Fruit fly (Drosophila melanogaster) whole organism, embryonic: ENCODE measurements around the gene CG7611.

Experiments
- Blimp-1 ChIP-seq: fragments of 200-800 bp; sonication (Bioruptor generic); optimal IDR thresholded peaks from 3 replicates; lab custom pipeline; 2018; ENCODE audit warnings: missing biosample characterization, missing genetic modification characterization, mild to moderate bottlenecking, moderate library complexity, missing genetic modification reagents
- CG10979 ChIP-seq: fragments of 200-800 bp; sonication (Bioruptor generic); optimal IDR thresholded peaks from 2 replicates; lab custom pipeline; 2018; ENCODE audit warnings: missing biosample characterization, mild to moderate bottlenecking, missing genetic modification characterization, moderate library complexity
- CG12391 ChIP-seq: fragments of 200-800 bp; sonication (Bioruptor generic); optimal IDR thresholded peaks from 3 replicates; lab custom pipeline; 2018; ENCODE audit warnings: missing biosample characterization, mild to moderate bottlenecking, missing genetic modification characterization, moderate library complexity
- CG13287 ChIP-seq: fragments of 200-800 bp; sonication (Bioruptor generic); IDR thresholded peaks from 2 replicates; pipeline ENCODE4 v1.3.6; 2022; ENCODE audit warnings: missing biosample characterization, missing genetic modification characterization; ENCODE audit not compliant: partially characterized antibody
- CG13424 ChIP-seq: fragments of 200-800 bp; sonication (Bioruptor generic); optimal IDR thresholded peaks from 2 replicates; lab custom pipeline; 2019; ENCODE audit warnings: missing biosample characterization, mild to moderate bottlenecking, missing genetic modification characterization, moderate library complexity
- CG13624 ChIP-seq: fragments of 200-800 bp; sonication (Bioruptor generic); optimal IDR thresholded peaks from 2 replicates; lab custom pipeline; 2016; ENCODE audit warnings: missing biosample characterization, missing genetic modification characterization
- CG14710 ChIP-seq: fragments of 200-800 bp; sonication (Bioruptor generic); optimal IDR thresholded peaks from 3 replicates; lab custom pipeline; 2019; ENCODE audit warnings: missing biosample characterization, mild to moderate bottlenecking, missing genetic modification characterization, moderate library complexity
- CG15601 ChIP-seq: fragments of 200-800 bp; sonication (Bioruptor generic); optimal IDR thresholded peaks from 3 replicates; lab custom pipeline; 2019; ENCODE audit warnings: missing biosample characterization, mild to moderate bottlenecking, missing genetic modification characterization, moderate library complexity
- CG18262 ChIP-seq: fragments of 200-800 bp; optimal IDR thresholded peaks from 3 replicates; lab custom pipeline; 2019; ENCODE audit warnings: missing biosample characterization, mild to moderate bottlenecking, missing genetic modification characterization, moderate library complexity
- CG2120 ChIP-seq: fragments of 200-800 bp; sonication (Bioruptor generic); optimal IDR thresholded peaks from 3 replicates; lab custom pipeline; 2016; ENCODE audit warnings: missing biosample characterization, missing genetic modification characterization
- CG34422 ChIP-seq: fragments of 200-800 bp; sonication (Bioruptor generic); IDR thresholded peaks from 3 replicates; pipeline ENCODE4 v1.3.6; 2022; ENCODE audit warnings: missing biosample characterization, missing genetic modification characterization
- CG3995 ChIP-seq: fragments of 200-800 bp; sonication (Bioruptor generic); optimal IDR thresholded peaks from 3 replicates; lab custom pipeline; 2016; ENCODE audit warnings: missing biosample characterization, missing genetic modification characterization
- CG4424 ChIP-seq: fragments of 200-800 bp; sonication (Bioruptor generic); optimal IDR thresholded peaks from 3 replicates; lab custom pipeline; 2016; ENCODE audit warnings: missing biosample characterization, missing genetic modification characterization
- CG4854 ChIP-seq: fragments of 200-800 bp; sonication (Bioruptor generic); optimal IDR thresholded peaks from 2 replicates; lab custom pipeline; 2016; ENCODE audit warnings: missing biosample characterization, missing genetic modification characterization, inconsistent platforms
- CG6254 ChIP-seq: fragments of 200-800 bp; sonication (Bioruptor generic); optimal IDR thresholded peaks from 3 replicates; lab custom pipeline; 2017; ENCODE audit warnings: mild to moderate bottlenecking, missing biosample characterization, missing genetic modification reagents, missing genetic modification characterization
- CG7556 ChIP-seq: fragments of 200-800 bp; sonication (Bioruptor generic); optimal IDR thresholded peaks from 2 replicates; lab custom pipeline; 2017; ENCODE audit warnings: missing biosample characterization, mild to moderate bottlenecking, missing genetic modification characterization
- CG8388 ChIP-seq: fragments of 200-800 bp; sonication (Bioruptor generic); optimal IDR thresholded peaks from 2 replicates; lab custom pipeline; 2019; ENCODE audit warnings: missing biosample characterization, mild to moderate bottlenecking, missing genetic modification characterization, moderate library complexity
- CG9437 ChIP-seq: fragments of 200-800 bp; sonication (Bioruptor generic); optimal IDR thresholded peaks from 2 replicates; lab custom pipeline; 2018; ENCODE audit warnings: missing biosample characterization, mild to moderate bottlenecking, missing genetic modification characterization
- Chrac-16 ChIP-seq: fragments of 200-800 bp; sonication (Bioruptor generic); optimal IDR thresholded peaks from 3 replicates; lab custom pipeline; 2016; ENCODE audit warnings: missing biosample characterization, missing genetic modification characterization
- CoRest ChIP-seq: fragments of 200-800 bp; sonication (Bioruptor generic); optimal IDR thresholded peaks from 3 replicates; lab custom pipeline; 2018; ENCODE audit warnings: missing biosample characterization, mild to moderate bottlenecking, missing genetic modification characterization, moderate library complexity
- Doc2 ChIP-seq: fragments of 200-800 bp; sonication (Bioruptor generic); IDR thresholded peaks from 2 replicates; pipeline ENCODE4 v1.3.6; 2022; ENCODE audit warnings: missing biosample characterization, missing genetic modification characterization
- Ets97D ChIP-seq: fragments of 200-800 bp; sonication (Bioruptor generic); optimal IDR thresholded peaks from 3 replicates; lab custom pipeline; 2016; ENCODE audit warnings: missing biosample characterization, missing genetic modification characterization
- HmgZ ChIP-seq: fragments of 200-800 bp; sonication (Bioruptor generic); optimal IDR thresholded peaks from 2 replicates; lab custom pipeline; 2018; ENCODE audit warnings: missing biosample characterization, mild to moderate bottlenecking, missing genetic modification characterization
- Hr3 ChIP-seq: fragments of 200-800 bp; sonication (Bioruptor generic); optimal IDR thresholded peaks from 3 replicates; lab custom pipeline; 2016; ENCODE audit warnings: missing biosample characterization, missing genetic modification characterization
- Lhr ChIP-seq: fragments of 200-800 bp; sonication (Bioruptor generic); optimal IDR thresholded peaks from 3 replicates; lab custom pipeline; 2017; ENCODE audit warnings: mild to moderate bottlenecking, missing biosample characterization, missing genetic modification reagents, missing genetic modification characterization
- MBD-R2 ChIP-seq: fragments of 200-800 bp; sonication (Bioruptor generic); IDR thresholded peaks from 2 replicates; pipeline ENCODE4 v1.3.6; 2022; ENCODE audit warnings: missing biosample characterization, missing genetic modification characterization
- MTF-1 ChIP-seq: fragments of 200-800 bp; sonication (Bioruptor generic); optimal IDR thresholded peaks from 2 replicates; lab custom pipeline; 2018; ENCODE audit warnings: missing biosample characterization, mild to moderate bottlenecking, missing genetic modification characterization, borderline replicate concordance
- NC2α ChIP-seq: fragments of 200-800 bp; sonication (Bioruptor generic); optimal IDR thresholded peaks from 2 replicates; lab custom pipeline; 2016; ENCODE audit warnings: missing biosample characterization, missing genetic modification characterization
- NC2β ChIP-seq: fragments of 200-800 bp; sonication (Bioruptor generic); optimal IDR thresholded peaks from 2 replicates; lab custom pipeline; 2016; ENCODE audit warnings: missing biosample characterization, missing genetic modification characterization
- Nf-YA ChIP-seq: fragments of 200-800 bp; sonication (Bioruptor generic); IDR thresholded peaks from 2 replicates; pipeline ENCODE4 v1.3.6; 2022; ENCODE audit warnings: missing biosample characterization, missing genetic modification characterization
- Pdp1 ChIP-seq, 2 experiments: fragments of 200-800 bp; sonication (Bioruptor generic); optimal IDR thresholded peaks; 3 replicates each; lab custom pipeline; 2016; ENCODE audit warnings: missing biosample characterization in 2 of 2, missing genetic modification characterization in 2 of 2, mild to moderate bottlenecking in 1 of 2, moderate library complexity in 1 of 2
- Rfx ChIP-seq: fragments of 200-800 bp; sonication (Bioruptor generic); IDR thresholded peaks from 2 replicates; pipeline ENCODE4 v1.3.6; 2022; ENCODE audit warnings: missing biosample characterization, missing genetic modification characterization
- Side ChIP-seq: fragments of 200-800 bp; sonication (Bioruptor generic); optimal IDR thresholded peaks from 2 replicates; lab custom pipeline; 2016; ENCODE audit warnings: missing biosample characterization, missing genetic modification characterization
- Sry-δ ChIP-seq: fragments of 200-800 bp; sonication (Bioruptor generic); optimal IDR thresholded peaks from 2 replicates; lab custom pipeline; 2016; ENCODE audit warnings: missing biosample characterization, missing genetic modification characterization
- Ssrp ChIP-seq: fragments of 200-800 bp; sonication (Bioruptor generic); optimal IDR thresholded peaks from 2 replicates; lab custom pipeline; 2018; ENCODE audit warnings: missing biosample characterization, mild to moderate bottlenecking, missing genetic modification characterization, moderate library complexity
- Usf ChIP-seq: fragments of 200-800 bp; sonication (Bioruptor generic); optimal IDR thresholded peaks from 2 replicates; lab custom pipeline; 2017; ENCODE audit warnings: missing genotype, missing biosample characterization, missing genetic modification characterization
- chif ChIP-seq, 2 experiments: fragments of 200-800 bp; sonication (Bioruptor generic); optimal IDR thresholded peaks; 3 replicates each; lab custom pipeline; 2016; ENCODE audit warnings: missing biosample characterization in 2 of 2, missing genetic modification characterization in 2 of 2
- chn ChIP-seq: fragments of 200-800 bp; sonication (Bioruptor generic); optimal IDR thresholded peaks from 2 replicates; lab custom pipeline; 2016; ENCODE audit warnings: missing biosample characterization, missing genetic modification characterization
- dimm ChIP-seq: fragments of 200-800 bp; sonication (Bioruptor generic); IDR thresholded peaks from 2 replicates; pipeline ENCODE4 v1.3.6; 2022; ENCODE audit warnings: missing biosample characterization, missing genetic modification characterization
- dm ChIP-seq: fragments of 200-800 bp; sonication (Bioruptor generic); optimal IDR thresholded peaks from 3 replicates; lab custom pipeline; 2016; ENCODE audit warnings: missing biosample characterization, missing genetic modification characterization
- dmrt11E ChIP-seq: fragments of 200-800 bp; sonication (Bioruptor generic); optimal IDR thresholded peaks from 3 replicates; lab custom pipeline; 2018; ENCODE audit warnings: missing biosample characterization, mild to moderate bottlenecking, missing genetic modification characterization, moderate library complexity
- ind ChIP-seq: fragments of 200-800 bp; sonication (Bioruptor generic); optimal IDR thresholded peaks from 3 replicates; lab custom pipeline; 2016; ENCODE audit warnings: missing biosample characterization, missing genetic modification characterization
- inv ChIP-seq: fragments of 200-800 bp; sonication (Bioruptor generic); IDR thresholded peaks from 2 replicates; pipeline ENCODE4 v1.3.6; 2022; ENCODE audit warnings: missing biosample characterization, missing genetic modification characterization; ENCODE audit not compliant: partially characterized antibody
- lilli ChIP-seq: fragments of 200-800 bp; sonication (Bioruptor generic); optimal IDR thresholded peaks from 3 replicates; lab custom pipeline; 2016; ENCODE audit warnings: missing biosample characterization, missing genetic modification characterization
- maf-S ChIP-seq: fragments of 200-800 bp; sonication (Bioruptor generic); optimal IDR thresholded peaks from 2 replicates; lab custom pipeline; 2016; ENCODE audit warnings: missing biosample characterization, missing genetic modification characterization
- p53 ChIP-seq: fragments of 200-800 bp; sonication (Bioruptor generic); optimal IDR thresholded peaks from 2 replicates; lab custom pipeline; 2016; ENCODE audit warnings: missing biosample characterization, missing genetic modification characterization
- pnt ChIP-seq: fragments of 200-800 bp; sonication (Bioruptor generic); optimal IDR thresholded peaks from 3 replicates; lab custom pipeline; 2016; ENCODE audit warnings: missing biosample characterization, missing genetic modification characterization
- prd ChIP-seq, 3 experiments: fragments of >200 bp in 2 of 3; fragments of 200-800 bp in 1 of 3; sonication (Bioruptor generic) in 1 of 3; optimal IDR thresholded peaks in 2 of 3; IDR thresholded peaks in 1 of 3; 2 replicates in 2 of 3; 3 replicates in 1 of 3; pipeline versions ENCODE4 v1.3.6 to Lab custom; 2017 to 2022; ENCODE audit warnings: missing biosample characterization in 1 of 3, missing genetic modification characterization in 1 of 3
- pzg ChIP-seq: fragments of 200-800 bp; sonication (Bioruptor generic); optimal IDR thresholded peaks from 3 replicates; lab custom pipeline; 2018; ENCODE audit warnings: missing biosample characterization, mild to moderate bottlenecking, missing genetic modification characterization, moderate library complexity
- stwl ChIP-seq: fragments of 200-800 bp; sonication (Bioruptor generic); optimal IDR thresholded peaks from 3 replicates; lab custom pipeline; 2018; ENCODE audit warnings: missing biosample characterization, mild to moderate bottlenecking, missing genetic modification characterization, moderate library complexity

CG7611 gene

dm6 chr3L:21536857-21537256, 13.9 kb downstream of the CG7611 start, which contains the start of gene Rpn10 (continued):
- peak; percentile 54 for TF ChIP-seq CG2120 (GFP tag; lab: Kevin White, UChicago)
- no peak for TF ChIP-seq pnt (GFP tag; lab: Kevin White, UChicago)
- TF ChIP-seq NC2α (GFP tag; lab: Kevin White, UChicago): peak; percentile 17
- TF ChIP-seq Rfx (GFP tag; lab: Robert Waterston, UW): peak; percentile 65; the same call in 1 of the 2 replicates
- TF ChIP-seq maf-S (GFP tag; lab: Kevin White, UChicago): peak; percentile 17
- TF ChIP-seq MTF-1 (GFP tag; lab: Kevin White, UChicago): no peak
- TF ChIP-seq CG9437 (GFP tag; lab: Kevin White, UChicago): peak; percentile 22
- peak in 1 of 2 experiments; percentile 5 for TF ChIP-seq chif (GFP tag; optimal IDR thresholded peaks at IDR 0.05; lab: Kevin White, UChicago)
- peak; percentile 1 for TF ChIP-seq CG4424 (GFP tag; lab: Kevin White, UChicago)
- TF ChIP-seq Chrac-16 (GFP tag; lab: Kevin White, UChicago): peak; percentile 49
- TF ChIP-seq CG18262 (tag; lab: Kevin White, UChicago): peak; percentile 7
- no peak for TF ChIP-seq Usf (GFP tag; lab: Kevin White, UChicago)
- TF ChIP-seq Side (GFP tag; lab: Kevin White, UChicago): peak; percentile 20
- peak; percentile 57 for TF ChIP-seq CG12391
- TF ChIP-seq Ssrp: no peak
- no peak for TF ChIP-seq prd (optimal IDR thresholded peaks at IDR 0.05; lab: Kevin White, UChicago)
- no peak for TF ChIP-seq prd (GFP tag; IDR thresholded peaks at IDR 0.05; lab: Robert Waterston, UW)
- TF ChIP-seq NC2β (GFP tag; lab: Kevin White, UChicago): peak; percentile 18
- peak; percentile 31 for TF ChIP-seq p53 (GFP tag; lab: Kevin White, UChicago)
- TF ChIP-seq Sry-δ (GFP tag; lab: Kevin White, UChicago): peak; percentile 81
- peak; percentile 4 for TF ChIP-seq ind (GFP tag; lab: Kevin White, UChicago)
- TF ChIP-seq CG3995 (GFP tag; lab: Kevin White, UChicago): peak; percentile 43
- peak; percentile 40 for TF ChIP-seq chn (GFP tag; lab: Kevin White, UChicago)
- TF ChIP-seq stwl: peak; percentile 89
- TF ChIP-seq CG13624 (GFP tag; lab: Kevin White, UChicago): peak; percentile 29
- TF ChIP-seq pzg (GFP tag; lab: Kevin White, UChicago): peak; percentile 94
- peak; percentile 4 for TF ChIP-seq dm (GFP tag; lab: Kevin White, UChicago)
- peak; percentile 40 for TF ChIP-seq CG8388 (GFP tag; lab: Kevin White, UChicago)
- peak; percentile 76 for TF ChIP-seq Ets97D
- TF ChIP-seq Nf-YA (GFP tag; lab: Robert Waterston, UW): no peak
- peak; percentile 8 for TF ChIP-seq CG10979 (tag; lab: Kevin White, UChicago)
- peak; percentile 10 for TF ChIP-seq CG4854 (GFP tag; lab: Kevin White, UChicago)
- TF ChIP-seq CG13424 (tag; lab: Kevin White, UChicago): peak; percentile 44
- no peak for TF ChIP-seq Hr3 (GFP tag; lab: Kevin White, UChicago)
- TF ChIP-seq dimm (GFP tag; lab: Robert Waterston, UW): no peak
- peak; percentile 98 for TF ChIP-seq CG13287 (GFP tag; lab: Robert Waterston, UW)
- peak; percentile 73 for TF ChIP-seq Lhr (GFP tag; lab: Kevin White, UChicago)
- TF ChIP-seq CG7556: no peak
- TF ChIP-seq CG14710 (tag; lab: Kevin White, UChicago): peak; percentile 69
- peak; percentile 67 for TF ChIP-seq CoRest (tag; lab: Kevin White, UChicago)
- peak; percentile 11 for TF ChIP-seq CG15601 (tag; lab: Kevin White, UChicago)
- peak; percentile 97 for TF ChIP-seq inv (GFP tag; lab: Robert Waterston, UW)
- peak; percentile 88 for TF ChIP-seq HmgZ (tag; lab: Kevin White, UChicago)
- peak; percentile 8 to 86 for TF ChIP-seq Pdp1 (GFP tag; optimal IDR thresholded peaks at IDR 0.05; lab: Kevin White, UChicago)
- no peak for TF ChIP-seq Blimp-1 (GFP tag; lab: Kevin White, UChicago)
- TF ChIP-seq Doc2 (GFP tag; lab: Robert Waterston, UW): no peak
- peak; percentile 99 for TF ChIP-seq MBD-R2 (GFP tag; lab: Robert Waterston, UW)
- peak; percentile 42 for TF ChIP-seq lilli (GFP tag; lab: Kevin White, UChicago)
- peak; percentile 17 for TF ChIP-seq dmrt11E
- TF ChIP-seq CG34422 (GFP tag; lab: Robert Waterston, UW): peak; percentile 61; the same call in 1 of the 3 replicates
- peak; percentile 8 for TF ChIP-seq CG6254
